Worm (Caenorhabditis elegans) whole organism, L4 larva: ENCODE data around the gene clec-50.

ENCODE experiments used
- ama-1 ChIP-seq: fragments of 150-350 bp; optimal IDR thresholded peaks from 2 replicates; lab custom pipeline; 2014; ENCODE audit warnings: inconsistent platforms, mixed read lengths
- ces-1 ChIP-seq: fragments of 150-350 bp; sonication (generic microtip); optimal IDR thresholded peaks from 4 replicates; lab custom pipeline; 2014; ENCODE audit warnings: missing biosample characterization, missing genetic modification reagents, missing genetic modification characterization
- egl-27 ChIP-seq: sonication (generic microtip); optimal IDR thresholded peaks from 3 replicates; lab custom pipeline; 2017; ENCODE audit warnings: missing biosample characterization, missing genetic modification reagents, missing genetic modification characterization
- fos-1 ChIP-seq: fragments of 150-350 bp; optimal IDR thresholded peaks from 2 replicates; lab custom pipeline; 2014; ENCODE audit warnings: missing biosample characterization, missing genetic modification characterization
- mes-2 ChIP-seq: sonication (generic microtip); optimal IDR thresholded peaks from 2 replicates; lab custom pipeline; 2016; ENCODE audit warnings: missing genotype, mild to moderate bottlenecking, missing genetic modification characterization, missing compliant biosample characterization; ENCODE audit not compliant: poor library complexity, severe bottlenecking
- nhr-237 ChIP-seq: sonication (generic microtip); optimal IDR thresholded peaks from 2 replicates; lab custom pipeline; 2017; ENCODE audit warnings: missing biosample characterization, missing genetic modification characterization
- pqm-1 ChIP-seq: sonication (generic microtip); optimal IDR thresholded peaks from 2 replicates; lab custom pipeline; 2017; ENCODE audit warnings: missing biosample characterization, missing genetic modification characterization

DNA sequence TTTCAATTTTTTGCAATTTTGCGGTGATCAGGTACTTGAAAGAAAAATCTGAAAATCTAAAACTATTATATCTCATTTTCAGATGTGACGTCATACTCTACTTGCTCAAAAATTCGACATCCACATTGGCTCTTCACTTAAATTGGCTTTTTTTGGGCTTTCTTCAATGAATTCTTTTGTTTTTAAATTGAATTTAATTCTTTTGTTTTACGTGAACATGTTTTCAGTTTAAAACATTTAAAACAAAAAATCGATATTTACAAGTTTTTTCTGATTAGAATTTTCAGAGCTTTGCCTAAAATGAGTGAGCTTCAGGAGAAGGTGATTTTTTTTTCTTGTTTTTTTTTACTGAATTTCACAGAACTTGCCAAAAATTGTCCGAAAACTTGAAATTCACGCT lies 13.5 kb downstream of the clec-50 start, which contains the start of gene W04E12.3:
- TF ChIP-seq mes-2 = no peak
- no peak for TF ChIP-seq egl-27
- TF ChIP-seq ama-1 = no peak
- no peak for TF ChIP-seq pqm-1
- no peak for TF ChIP-seq fos-1
- TF ChIP-seq nhr-237 (tag; lab: Kevin White, UChicago) = no peak
- TF ChIP-seq ces-1 (GFP tag; lab: Kevin White, UChicago) = no peak
